Worm (Caenorhabditis elegans) whole organism, L4 larva: ENCODE measurements around the gene C24H11.1.
A peak's percentile ranks its signal among the peaks of the same experiment; 100 is the strongest.

Experiments used
- F10B5.3 ChIP-seq: sonication (generic microtip); optimal IDR thresholded peaks from 2 replicates; lab custom pipeline; 2016; ENCODE audit warnings: mild to moderate bottlenecking, missing genetic modification characterization, missing compliant biosample characterization
- F44E2.7 ChIP-seq: fragments of 200-800 bp; sonication (Bioruptor generic); IDR thresholded peaks from 2 replicates; pipeline ENCODE4 v2.1.2; 2022; ENCODE audit warnings: missing genetic modification characterization, missing compliant biosample characterization
- F49E8.2 ChIP-seq: sonication (generic microtip); optimal IDR thresholded peaks from 2 replicates; lab custom pipeline; 2016; ENCODE audit warnings: missing compliant biosample characterization, mild to moderate bottlenecking, missing genetic modification characterization, borderline replicate concordance
- aha-1 ChIP-seq: fragments of 150-350 bp; peaks from one replicate; lab custom pipeline; 2014; ENCODE audit warnings: missing biosample characterization, missing genetic modification characterization
- ama-1 ChIP-seq: fragments of 150-350 bp; optimal IDR thresholded peaks from 2 replicates; lab custom pipeline; 2014; ENCODE audit warnings: inconsistent platforms, mixed read lengths
- ceh-44 ChIP-seq: fragments of 200-800 bp; sonication (Bioruptor generic); IDR thresholded peaks from 2 replicates; pipeline ENCODE4 v1.3.6; 2022; ENCODE audit warnings: missing genetic modification reagents, missing genetic modification characterization, missing compliant biosample characterization
- ceh-62 ChIP-seq: sonication (generic microtip); optimal IDR thresholded peaks from 2 replicates; lab custom pipeline; 2017; ENCODE audit warnings: missing biosample characterization, missing genetic modification characterization
- ceh-82 ChIP-seq: sonication (generic microtip); optimal IDR thresholded peaks from 2 replicates; lab custom pipeline; 2017; ENCODE audit warnings: missing biosample characterization, missing genetic modification characterization
- ces-1 ChIP-seq: fragments of 150-350 bp; sonication (generic microtip); optimal IDR thresholded peaks from 4 replicates; lab custom pipeline; 2014; ENCODE audit warnings: missing biosample characterization, missing genetic modification reagents, missing genetic modification characterization
- cey-2 ChIP-seq: sonication (generic microtip); optimal IDR thresholded peaks from 3 replicates; lab custom pipeline; 2017; ENCODE audit warnings: missing genetic modification characterization, mild to moderate bottlenecking, missing compliant biosample characterization, antibody characterized with exemption, borderline replicate concordance; ENCODE audit not compliant: insufficient read depth
- daf-16 ChIP-seq, 3 experiments: sonication (generic microtip); optimal IDR thresholded peaks; 2 replicates each; lab custom pipeline; 2016 to 2017; ENCODE audit warnings: missing genetic modification characterization in 3 of 3, missing genetic modification reagents in 3 of 3, mild to moderate bottlenecking in 2 of 3, missing compliant biosample characterization in 2 of 3, missing biosample characterization in 1 of 3, moderate library complexity in 1 of 3
- daf-8 ChIP-seq: fragments of 200-800 bp; sonication (Bioruptor generic); IDR thresholded peaks from 2 replicates; pipeline ENCODE4 v1.3.6; 2022; ENCODE audit warnings: missing genetic modification characterization, missing compliant biosample characterization
- dve-1 ChIP-seq: sonication (generic microtip); optimal IDR thresholded peaks from 2 replicates; lab custom pipeline; 2017; ENCODE audit warnings: antibody characterized with exemption, mild to moderate bottlenecking, missing genetic modification characterization, missing compliant biosample characterization; ENCODE audit not compliant: insufficient read depth
- egl-27 ChIP-seq: sonication (generic microtip); optimal IDR thresholded peaks from 3 replicates; lab custom pipeline; 2017; ENCODE audit warnings: missing biosample characterization, missing genetic modification reagents, missing genetic modification characterization
- gei-8 ChIP-seq: fragments of 200-800 bp; sonication (Bioruptor generic); optimal IDR thresholded peaks from 2 replicates; lab custom pipeline; 2018; ENCODE audit warnings: mild to moderate bottlenecking, missing genetic modification characterization, missing compliant biosample characterization
- hlh-11 ChIP-seq: fragments of 200-800 bp; sonication (Bioruptor generic); optimal IDR thresholded peaks from 2 replicates; lab custom pipeline; 2018; ENCODE audit warnings: mild to moderate bottlenecking, missing genetic modification characterization, missing compliant biosample characterization
- hlh-30 ChIP-seq: sonication (generic microtip); optimal IDR thresholded peaks from 2 replicates; lab custom pipeline; 2017; ENCODE audit warnings: antibody characterized with exemption, mild to moderate bottlenecking, missing genetic modification characterization, missing compliant biosample characterization; ENCODE audit not compliant: insufficient read depth
- jun-1 ChIP-seq: fragments of 150-350 bp; optimal IDR thresholded peaks from 2 replicates; lab custom pipeline; 2014; ENCODE audit warnings: missing biosample characterization, missing genetic modification reagents, missing genetic modification characterization
- lin-38 ChIP-seq: fragments of 200-800 bp; sonication (Bioruptor generic); IDR thresholded peaks from 2 replicates; pipeline ENCODE4 v1.3.6; 2022; ENCODE audit warnings: missing genetic modification reagents, missing genetic modification characterization, missing compliant biosample characterization
- lin-39 ChIP-seq: fragments of 150-350 bp; optimal IDR thresholded peaks from 2 replicates; lab custom pipeline; 2014; ENCODE audit warnings: missing biosample characterization, missing genetic modification reagents, missing genetic modification characterization
- lsy-2 ChIP-seq, 2 experiments: fragments of 150-350 bp in 1 of 2; sonication (generic microtip) in 1 of 2; optimal IDR thresholded peaks; 2 replicates each; lab custom pipeline; 2014 to 2017; ENCODE audit warnings: missing biosample characterization in 2 of 2, missing genetic modification characterization in 2 of 2
- mdl-1 ChIP-seq, 2 experiments: fragments of 150-350 bp in 1 of 2; sonication (generic microtip) in 1 of 2; optimal IDR thresholded peaks; 2 replicates each; lab custom pipeline; 2014 to 2017; ENCODE audit warnings: missing biosample characterization in 2 of 2, missing genetic modification characterization in 2 of 2
- mes-2 ChIP-seq: sonication (generic microtip); optimal IDR thresholded peaks from 2 replicates; lab custom pipeline; 2016; ENCODE audit warnings: missing genotype, mild to moderate bottlenecking, missing genetic modification characterization, missing compliant biosample characterization; ENCODE audit not compliant: poor library complexity, severe bottlenecking
- mxl-2 ChIP-seq: fragments of 200-800 bp; sonication (Bioruptor generic); conservative IDR thresholded peaks from 2 replicates; pipeline ENCODE4 v1.3.6; 2022; ENCODE audit warnings: missing genetic modification reagents, missing genetic modification characterization, missing compliant biosample characterization
- mxl-3 ChIP-seq: fragments of 200-800 bp; sonication (Bioruptor generic); optimal IDR thresholded peaks from 2 replicates; lab custom pipeline; 2018; ENCODE audit warnings: mild to moderate bottlenecking, missing genetic modification characterization, missing compliant biosample characterization
- nhr-10 ChIP-seq: fragments of 150-350 bp; optimal IDR thresholded peaks from 2 replicates; lab custom pipeline; 2014; ENCODE audit warnings: missing biosample characterization, missing genetic modification characterization
- nhr-111 ChIP-seq: fragments of 200-800 bp; sonication (Bioruptor generic); optimal IDR thresholded peaks from 2 replicates; lab custom pipeline; 2018; ENCODE audit warnings: mild to moderate bottlenecking, missing genetic modification characterization, missing compliant biosample characterization
- nhr-41 ChIP-seq: fragments of 200-800 bp; sonication (Bioruptor generic); IDR thresholded peaks from 2 replicates; pipeline ENCODE4 v1.3.6; 2022; ENCODE audit warnings: missing genetic modification reagents, missing genetic modification characterization, missing compliant biosample characterization
- nhr-42 ChIP-seq: fragments of 200-800 bp; sonication (Bioruptor generic); IDR thresholded peaks from 2 replicates; pipeline ENCODE4 v1.3.6; 2022; ENCODE audit warnings: missing genetic modification characterization, missing compliant biosample characterization
- pqm-1 ChIP-seq: sonication (generic microtip); optimal IDR thresholded peaks from 2 replicates; lab custom pipeline; 2017; ENCODE audit warnings: missing biosample characterization, missing genetic modification characterization
- rbr-2 ChIP-seq: sonication (generic microtip); optimal IDR thresholded peaks from 2 replicates; lab custom pipeline; 2016; ENCODE audit warnings: missing genotype, missing genetic modification characterization, missing compliant biosample characterization
- saeg-2 ChIP-seq: fragments of 200-800 bp; sonication (Bioruptor generic); IDR thresholded peaks from 2 replicates; pipeline ENCODE4 v1.3.6; 2022; ENCODE audit warnings: missing genetic modification reagents, missing genetic modification characterization, missing compliant biosample characterization
- sdz-12 ChIP-seq: fragments of 200-800 bp; sonication (Bioruptor generic); optimal IDR thresholded peaks from 2 replicates; lab custom pipeline; 2018; ENCODE audit warnings: mild to moderate bottlenecking, missing genetic modification characterization, missing compliant biosample characterization
- set-16 ChIP-seq: fragments of 200-800 bp; sonication (Bioruptor generic); IDR thresholded peaks from 2 replicates; pipeline ENCODE4 v1.3.6; 2022; ENCODE audit warnings: missing genetic modification reagents, missing genetic modification characterization, missing compliant biosample characterization
- skn-1 ChIP-seq: fragments of 150-350 bp; optimal IDR thresholded peaks from 2 replicates; lab custom pipeline; 2014; ENCODE audit warnings: missing biosample characterization, missing genetic modification characterization
- snpc-1.2 ChIP-seq: fragments of 200-800 bp; sonication (Bioruptor generic); IDR thresholded peaks from 2 replicates; pipeline ENCODE4 v1.3.6; 2022; ENCODE audit warnings: missing genetic modification reagents, missing genetic modification characterization, missing compliant biosample characterization
- vab-7 ChIP-seq: fragments of 200-800 bp; sonication (Bioruptor generic); IDR thresholded peaks from 2 replicates; pipeline ENCODE4 v1.3.6; 2022; ENCODE audit warnings: missing genetic modification reagents, missing genetic modification characterization, missing compliant biosample characterization
- zip-11 ChIP-seq: fragments of 200-800 bp; sonication (Bioruptor generic); IDR thresholded peaks from 2 replicates; pipeline ENCODE4 v1.3.6; 2022; ENCODE audit warnings: missing genetic modification characterization, missing compliant biosample characterization
- ztf-7 ChIP-seq: fragments of 150-350 bp; optimal IDR thresholded peaks from 2 replicates; lab custom pipeline; 2014; ENCODE audit warnings: missing biosample characterization, missing genetic modification characterization

The C24H11.1 gene

DNA sequence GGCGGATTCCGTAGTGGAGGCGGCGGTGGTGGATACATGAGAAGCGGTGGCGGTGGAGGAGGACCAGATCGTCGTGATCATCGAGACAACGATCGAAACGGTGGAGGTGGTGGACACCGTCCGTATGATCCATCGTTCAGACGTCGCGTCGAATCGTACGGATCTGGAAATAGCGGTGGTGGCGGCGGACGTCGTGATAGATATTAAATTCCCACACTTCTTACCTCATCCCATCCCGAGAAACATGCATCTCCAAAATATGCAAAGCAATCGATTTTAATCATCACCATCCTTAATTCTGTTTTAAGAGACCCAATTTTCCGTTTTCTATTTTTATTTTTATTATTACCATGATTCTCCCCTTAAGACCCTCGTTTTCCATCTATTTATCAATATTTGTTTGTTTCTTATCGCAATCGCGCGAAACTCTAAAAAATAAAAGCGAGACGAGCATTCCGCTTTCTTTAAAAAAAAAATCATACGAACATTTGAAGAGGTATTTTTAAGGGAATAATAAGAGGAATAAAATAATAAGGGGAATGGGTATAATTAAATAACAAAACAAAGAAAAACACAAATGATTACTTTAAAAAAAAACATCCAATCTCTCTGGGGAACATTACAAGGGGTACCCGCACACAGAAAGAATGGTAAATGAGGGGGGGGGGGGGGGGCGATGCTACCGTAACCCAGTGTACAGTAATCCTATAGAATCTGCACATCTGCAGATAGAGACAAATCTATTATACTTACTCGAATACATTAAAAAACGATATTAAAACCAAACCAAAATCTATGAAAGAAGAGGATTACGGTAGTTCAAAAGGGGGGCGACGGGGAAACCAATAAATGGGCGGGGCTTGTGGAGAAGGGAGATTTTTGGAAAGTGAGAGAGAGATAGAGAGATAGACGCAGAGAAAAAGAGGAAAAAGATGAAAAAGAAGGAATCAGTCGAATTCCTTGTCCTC, 43.3 kb downstream of the C24H11.1 start (continued):
- TF ChIP-seq nhr-42, result 0 out of 2 replicates have a peak, but pooled peaks have one; percentile 28
- TF ChIP-seq mdl-1 (tag; optimal IDR thresholded peaks at IDR 0.05; lab: Kevin White, UChicago), result no peak
- TF ChIP-seq gei-8 (GFP tag; lab: Kevin White, UChicago), result peak; percentile 22
- TF ChIP-seq ceh-62 (tag; lab: Kevin White, UChicago), result no peak
- no peak for TF ChIP-seq F10B5.3 (tag; lab: Kevin White, UChicago)
- no peak for TF ChIP-seq mxl-2 (GFP tag; lab: Robert Waterston, UW)
- TF ChIP-seq lin-38, result peak; percentile 53
- 0 out of 2 replicates have a peak, but pooled peaks have one; percentile 7 for TF ChIP-seq vab-7
- no peak for TF ChIP-seq jun-1
- TF ChIP-seq set-16 (GFP tag; lab: Robert Waterston, UW), result peak; percentile 56; the same call in 1 of the 2 replicates
- no peak for TF ChIP-seq daf-8 (GFP tag; lab: Robert Waterston, UW)
- TF ChIP-seq nhr-111 (GFP tag; lab: Kevin White, UChicago), result peak; percentile 32
- peak; percentile 32 for TF ChIP-seq sdz-12 (GFP tag; lab: Kevin White, UChicago)
- no peak for TF ChIP-seq ceh-82 (tag; lab: Kevin White, UChicago)
- TF ChIP-seq snpc-1.2 (GFP tag; lab: Robert Waterston, UW), result peak; percentile 69
- peak; percentile 40 for TF ChIP-seq mes-2
- TF ChIP-seq dve-1 (tag; lab: Kevin White, UChicago), result peak; percentile 18
- peak; percentile 7 to 14 for TF ChIP-seq lsy-2 (tag; optimal IDR thresholded peaks at IDR 0.05; lab: Kevin White, UChicago)
- no peak for TF ChIP-seq cey-2
- no peak for TF ChIP-seq egl-27 (tag; lab: Kevin White, UChicago)
- no peak for TF ChIP-seq skn-1 (tag; lab: Kevin White, UChicago)
- TF ChIP-seq saeg-2 (GFP tag; lab: Robert Waterston, UW), result no peak
- no peak for TF ChIP-seq mxl-3 (GFP tag; lab: Kevin White, UChicago)
- no peak for TF ChIP-seq pqm-1 (tag; lab: Kevin White, UChicago)
- TF ChIP-seq ama-1, result peak; percentile 61
- TF ChIP-seq F49E8.2 (tag; lab: Kevin White, UChicago), result no peak
- TF ChIP-seq ceh-44 (GFP tag; lab: Robert Waterston, UW), result no peak

ce11 chrIII:11833449-11833848, 46.0 kb downstream of the C24H11.1 start:
- TF ChIP-seq set-16 (GFP tag; lab: Robert Waterston, UW) (peak; percentile 64), ces-1 (GFP tag; lab: Kevin White, UChicago) (no peak), lin-39 (no peak)

DNA sequence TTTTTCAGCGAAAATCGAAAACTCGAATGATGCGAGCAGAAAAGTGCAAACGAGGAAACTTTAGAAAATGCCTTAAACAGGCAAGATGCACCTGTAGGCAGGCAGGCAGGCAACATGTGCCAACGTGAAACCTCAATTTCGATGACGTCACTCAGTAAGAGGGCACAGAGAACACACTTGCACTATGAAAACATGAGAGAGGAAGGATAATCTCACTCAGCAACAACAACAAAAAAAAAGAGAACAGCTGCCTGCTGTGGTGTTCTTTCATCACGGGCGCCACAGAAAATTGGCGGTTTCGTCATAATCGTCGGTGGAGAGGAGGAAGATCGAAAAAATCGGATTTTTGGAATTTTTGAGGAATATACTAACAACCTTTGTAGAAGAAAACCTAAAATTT, 46.7 kb downstream of the C24H11.1 start:
- peak; percentile 20 for TF ChIP-seq hlh-30 (tag; lab: Kevin White, UChicago)
- TF ChIP-seq daf-16 (GFP tag; optimal IDR thresholded peaks at IDR 0.05; lab: Kevin White, UChicago), result peak in 1 of 2 experiments; percentile 79
- no peak for TF ChIP-seq daf-16 (tag; optimal IDR thresholded peaks at IDR 0.05; lab: Kevin White, UChicago)
- peak; percentile 42 for TF ChIP-seq rbr-2
- no peak for TF ChIP-seq ztf-7 (tag; lab: Kevin White, UChicago)
- peak; percentile 3 for TF ChIP-seq nhr-10 (tag; lab: Kevin White, UChicago)
- no peak for TF ChIP-seq nhr-41 (GFP tag; lab: Robert Waterston, UW)
- no peak for TF ChIP-seq F44E2.7
- no peak for TF ChIP-seq cey-2
- peak in 1 of 2 experiments; percentile 30 for TF ChIP-seq lsy-2 (tag; optimal IDR thresholded peaks at IDR 0.05; lab: Kevin White, UChicago)
- peak; percentile 75 for TF ChIP-seq hlh-11 (tag; lab: Kevin White, UChicago)
- 0 out of 2 replicates have a peak, but pooled peaks have one; percentile 3 for TF ChIP-seq lin-38
- peak; percentile 14 for TF ChIP-seq mxl-3 (GFP tag; lab: Kevin White, UChicago)
- TF ChIP-seq mdl-1 (tag; optimal IDR thresholded peaks at IDR 0.05; lab: Kevin White, UChicago), result peak in 1 of 2 experiments; percentile 33
- TF ChIP-seq zip-11 (GFP tag; lab: Robert Waterston, UW), result no peak
- TF ChIP-seq aha-1 (tag; lab: Kevin White, UChicago), result peak; percentile 35
